Worm (Caenorhabditis elegans): ENCODE data around the gene ndua-12.
"Not testable (repeated sequence)": the region's sequence is repeated elsewhere in the genome, so short reads cannot be mapped to it uniquely, and the experiment has no call there.

ndua-12 gene

ce11 chrIV:2725784-2726183, 6.2 kb upstream of the ndua-12 start, which contains the start of gene ubxn-2:
TSS of gene ubxn-2 (minus strand) at chrIV:2725819.
- TF ChIP-seq mep-1 (tag; optimal IDR thresholded peaks at IDR 0.05) (peak; percentile 60), ham-2 (GFP tag; optimal IDR thresholded peaks at IDR 0.05) (no peak), drap-1 (GFP tag; optimal IDR thresholded peaks at IDR 0.05) (no peak), lin-32 (GFP tag; optimal IDR thresholded peaks at IDR 0.05) (no peak), unc-62 (GFP tag; optimal IDR thresholded peaks at IDR 0.05) (no peak), unc-39 (tag; optimal IDR thresholded peaks at IDR 0.05) (no peak), lin-13 (tag; optimal IDR thresholded peaks at IDR 0.05) (peak; percentile 73), ceh-43 (GFP tag; optimal IDR thresholded peaks at IDR 0.05) (no peak), bed-3 (GFP tag; optimal IDR thresholded peaks at IDR 0.05) (no peak), ztf-11 (tag; optimal IDR thresholded peaks at IDR 0.05) (no peak), nhr-2 (tag; optimal IDR thresholded peaks at IDR 0.05) (no peak), zip-8 (tag; optimal IDR thresholded peaks at IDR 0.05) (no peak), ceh-83 (GFP tag; optimal IDR thresholded peaks at IDR 0.05) (no peak), unc-120 (tag; optimal IDR thresholded peaks at IDR 0.05; ENCODE audit: poor library complexity, severe bottlenecking) (no peak), pha-4 (tag; optimal IDR thresholded peaks at IDR 0.05) (peak; percentile 57), sem-2 (GFP tag; optimal IDR thresholded peaks at IDR 0.05) (no peak), elt-3 (tag; optimal IDR thresholded peaks at IDR 0.05) (no peak), flh-1 (GFP tag; optimal IDR thresholded peaks at IDR 0.05) (no peak), nhr-237 (tag; optimal IDR thresholded peaks at IDR 0.05) (peak; percentile 30), M03D4.4 (tag; optimal IDR thresholded peaks at IDR 0.05) (peak; percentile 45), sptf-1 (tag; optimal IDR thresholded peaks at IDR 0.05) (peak; percentile 56), cnd-1 (tag; optimal IDR thresholded peaks at IDR 0.05) (no peak), ceh-39 (tag; optimal IDR thresholded peaks at IDR 0.05) (peak; percentile 22), blmp-1 (tag; optimal IDR thresholded peaks at IDR 0.05) (no peak), mls-2 (tag; optimal IDR thresholded peaks at IDR 0.05) (no peak), tbx-8 (GFP tag; optimal IDR thresholded peaks at IDR 0.05) (peak; percentile 24), nhr-28 (tag; optimal IDR thresholded peaks at IDR 0.05) (no peak), elt-1 (tag; optimal IDR thresholded peaks at IDR 0.05; ENCODE audit: borderline replicate concordance, insufficient read depth) (no peak), ces-1 (GFP tag; optimal IDR thresholded peaks at IDR 0.05) (no peak), hlh-1 (tag; optimal IDR thresholded peaks at IDR 0.05) (peak; percentile 13), nhr-76 (tag; optimal IDR thresholded peaks at IDR 0.05) (no peak), snpc-4 (tag; optimal IDR thresholded peaks at IDR 0.05) (no peak), lsy-2 (tag; optimal IDR thresholded peaks at IDR 0.05) (peak; percentile 75), nhr-12 (tag; optimal IDR thresholded peaks at IDR 0.05) (no peak)

ce11 chrIV:2716474-2716873, 3.2 kb downstream of the ndua-12 start, which contains the start of gene Y94H6A.7:
TSS of gene Y94H6A.7 (minus strand) at chrIV:2716574.
- TF ChIP-seq ham-2, sem-2, bed-3 (GFP tag; optimal IDR thresholded peaks at IDR 0.05): not testable (repeated sequence)

ce11 chrIV:2712935-2713334, 6.7 kb downstream of the ndua-12 start, which contains the start of gene Y94H6A.12:
TSS of gene Y94H6A.12 (minus strand) at chrIV:2713035.
- TF ChIP-seq lin-32 (GFP tag; optimal IDR thresholded peaks at IDR 0.05) (no peak), ham-2 (GFP tag; optimal IDR thresholded peaks at IDR 0.05) (no peak), nhr-2 (tag; optimal IDR thresholded peaks at IDR 0.05) (no peak), snpc-4 (tag; optimal IDR thresholded peaks at IDR 0.05) (no peak), nhr-12 (tag; optimal IDR thresholded peaks at IDR 0.05) (no peak), ztf-11 (tag; optimal IDR thresholded peaks at IDR 0.05) (no peak), ceh-83 (GFP tag; optimal IDR thresholded peaks at IDR 0.05) (no peak)

ce11 chrIV:2711122-2711669, 8.4 kb downstream of the ndua-12 start:
- TF ChIP-seq flh-1 (GFP tag; optimal IDR thresholded peaks at IDR 0.05) (no peak), nhr-2 (tag; optimal IDR thresholded peaks at IDR 0.05) (no peak), nhr-28 (tag; optimal IDR thresholded peaks at IDR 0.05) (no peak), hlh-1 (tag; optimal IDR thresholded peaks at IDR 0.05) (no peak), drap-1 (GFP tag; optimal IDR thresholded peaks at IDR 0.05) (no peak), ceh-83 (GFP tag; optimal IDR thresholded peaks at IDR 0.05) (no peak), nhr-76 (tag; optimal IDR thresholded peaks at IDR 0.05) (no peak), ham-2 (GFP tag; optimal IDR thresholded peaks at IDR 0.05) (no peak), M03D4.4 (tag; optimal IDR thresholded peaks at IDR 0.05) (no peak), blmp-1 (tag; optimal IDR thresholded peaks at IDR 0.05) (no peak), nhr-12 (tag; optimal IDR thresholded peaks at IDR 0.05) (no peak), lin-13 (tag; optimal IDR thresholded peaks at IDR 0.05) (no peak), ztf-11 (tag; optimal IDR thresholded peaks at IDR 0.05) (no peak), unc-120 (tag; optimal IDR thresholded peaks at IDR 0.05; ENCODE audit: poor library complexity, severe bottlenecking) (no peak)

Measured in whole organism, mixed stage, embryonic.